Fruit fly (Drosophila melanogaster) whole organism, embryonic: ENCODE results near the gene Orp8.

Source experiments
- Ada2b ChIP-seq: fragments of 200-800 bp; sonication (Bioruptor generic); IDR thresholded peaks from 2 replicates; pipeline ENCODE4 v1.3.6; 2022; ENCODE audit warnings: missing biosample characterization, missing genetic modification characterization
- Aef1 ChIP-seq: fragments of 200-800 bp; sonication (Bioruptor generic); IDR thresholded peaks from 3 replicates; pipeline ENCODE4 v1.3.6; 2022; ENCODE audit warnings: missing biosample characterization, missing genetic modification characterization
- Atf3 ChIP-seq: fragments of 200-800 bp; sonication (Bioruptor generic); optimal IDR thresholded peaks from 3 replicates; lab custom pipeline; 2016; ENCODE audit warnings: missing biosample characterization, missing genetic modification characterization
- C15 ChIP-seq: fragments of 200-800 bp; sonication (Bioruptor generic); IDR thresholded peaks from 3 replicates; pipeline ENCODE4 v1.3.6; 2022; ENCODE audit warnings: missing biosample characterization, missing genetic modification characterization
- CG10274 ChIP-seq: fragments of 200-800 bp; sonication (Bioruptor generic); optimal IDR thresholded peaks from 3 replicates; lab custom pipeline; 2017; ENCODE audit warnings: missing biosample characterization, mild to moderate bottlenecking, missing genetic modification characterization
- CG11456 ChIP-seq: fragments of 200-800 bp; sonication (Bioruptor generic); IDR thresholded peaks from 3 replicates; pipeline ENCODE4 v1.3.6; 2022; ENCODE audit warnings: missing biosample characterization, missing genetic modification characterization
- CG12104 ChIP-seq: fragments of 200-800 bp; sonication (Bioruptor generic); optimal IDR thresholded peaks from 3 replicates; lab custom pipeline; 2016; ENCODE audit warnings: missing biosample characterization, missing genetic modification characterization
- CG12659 ChIP-seq: fragments of 200-800 bp; sonication (Bioruptor generic); optimal IDR thresholded peaks from 3 replicates; lab custom pipeline; 2017; ENCODE audit warnings: mild to moderate bottlenecking, missing biosample characterization, missing genetic modification reagents, missing genetic modification characterization
- CG13775 ChIP-seq: fragments of 200-800 bp; sonication (Bioruptor generic); optimal IDR thresholded peaks from 3 replicates; lab custom pipeline; 2017; ENCODE audit warnings: missing biosample characterization, mild to moderate bottlenecking, missing genetic modification characterization
- CG1602 ChIP-seq: fragments of 200-800 bp; sonication (Bioruptor generic); optimal IDR thresholded peaks from 3 replicates; lab custom pipeline; 2016; ENCODE audit warnings: missing biosample characterization, missing genetic modification characterization
- CG17328 ChIP-seq: fragments of 200-800 bp; sonication (Bioruptor generic); IDR thresholded peaks from 2 replicates; pipeline ENCODE4 v1.3.6; 2022; ENCODE audit warnings: missing biosample characterization, missing genetic modification characterization
- CG17361 ChIP-seq: fragments of 200-800 bp; sonication (Bioruptor generic); IDR thresholded peaks from 3 replicates; pipeline ENCODE4 v1.3.6; 2022; ENCODE audit warnings: missing biosample characterization, missing genetic modification characterization
- CG17612 ChIP-seq: fragments of 200-800 bp; sonication (Bioruptor generic); IDR thresholded peaks from 2 replicates; pipeline ENCODE4 v1.3.6; 2022; ENCODE audit warnings: missing biosample characterization, missing genetic modification characterization
- CG32532 ChIP-seq: fragments of 200-800 bp; sonication (Bioruptor generic); IDR thresholded peaks from 2 replicates; pipeline ENCODE4 v1.3.6; 2022; ENCODE audit warnings: missing biosample characterization, missing genetic modification characterization
- CG3838 ChIP-seq: fragments of 200-800 bp; sonication (Bioruptor generic); optimal IDR thresholded peaks from 3 replicates; lab custom pipeline; 2016; ENCODE audit warnings: missing biosample characterization, missing genetic modification characterization
- CG4617 ChIP-seq: fragments of 200-800 bp; sonication (Bioruptor generic); optimal IDR thresholded peaks from 3 replicates; lab custom pipeline; 2016; ENCODE audit warnings: missing biosample characterization, missing genetic modification characterization, borderline replicate concordance
- CG4820 ChIP-seq: fragments of 200-800 bp; sonication (Bioruptor generic); optimal IDR thresholded peaks from 3 replicates; lab custom pipeline; 2016; ENCODE audit warnings: missing biosample characterization, missing genetic modification characterization
- CG6813 ChIP-seq: fragments of 200-800 bp; sonication (Bioruptor generic); optimal IDR thresholded peaks from 2 replicates; lab custom pipeline; 2017; ENCODE audit warnings: missing biosample characterization, missing genetic modification characterization, mild to moderate bottlenecking, moderate library complexity, missing genetic modification reagents
- CG7745 ChIP-seq: fragments of 200-800 bp; sonication (Bioruptor generic); optimal IDR thresholded peaks from 2 replicates; lab custom pipeline; 2018; ENCODE audit warnings: missing biosample characterization, mild to moderate bottlenecking, missing genetic modification characterization, moderate library complexity
- CG7987 ChIP-seq: fragments of 200-800 bp; sonication (Bioruptor generic); optimal IDR thresholded peaks from 2 replicates; lab custom pipeline; 2018; ENCODE audit warnings: missing biosample characterization, mild to moderate bottlenecking, missing genetic modification characterization, moderate library complexity
- CG9932 ChIP-seq: fragments of 200-800 bp; sonication (Bioruptor generic); IDR thresholded peaks from 2 replicates; pipeline ENCODE4 v1.3.6; 2022; ENCODE audit warnings: missing biosample characterization, missing genetic modification characterization
- D ChIP-seq, 2 experiments: fragments of 200-800 bp in 1 of 2; fragments of >200 bp in 1 of 2; sonication (Bioruptor generic) in 1 of 2; optimal IDR thresholded peaks; 2 replicates in 1 of 2; 3 replicates in 1 of 2; lab custom pipeline; 2017; ENCODE audit warnings: mild to moderate bottlenecking in 1 of 2, missing biosample characterization in 1 of 2, missing genetic modification characterization in 1 of 2, missing genetic modification reagents in 1 of 2
- D19B ChIP-seq: fragments of 200-800 bp; sonication (Bioruptor generic); optimal IDR thresholded peaks from 2 replicates; lab custom pipeline; 2017; ENCODE audit warnings: missing biosample characterization, mild to moderate bottlenecking, missing genetic modification characterization
- Dbx ChIP-seq: fragments of 200-800 bp; sonication (Bioruptor generic); IDR thresholded peaks from 3 replicates; pipeline ENCODE4 v1.3.6; 2022; ENCODE audit warnings: missing biosample characterization, missing genetic modification characterization
- Dek ChIP-seq: fragments of 200-800 bp; sonication (Bioruptor generic); optimal IDR thresholded peaks from 3 replicates; lab custom pipeline; 2019; ENCODE audit warnings: missing biosample characterization, mild to moderate bottlenecking, missing genetic modification characterization, moderate library complexity
- Dref ChIP-seq: fragments of 200-800 bp; sonication (Bioruptor generic); IDR thresholded peaks from 2 replicates; pipeline ENCODE4 v1.3.6; 2022; ENCODE audit warnings: missing biosample characterization, missing genetic modification characterization
- Ets65A ChIP-seq: fragments of 200-800 bp; sonication (Bioruptor generic); peaks from one replicate; lab custom pipeline; 2016; ENCODE audit warnings: missing biosample characterization, missing genetic modification characterization
- Hey ChIP-seq: fragments of 200-800 bp; sonication (Bioruptor generic); optimal IDR thresholded peaks from 3 replicates; lab custom pipeline; 2018; ENCODE audit warnings: missing biosample characterization, mild to moderate bottlenecking, missing genetic modification characterization
- Lim3 ChIP-seq: fragments of 200-800 bp; sonication (Bioruptor generic); IDR thresholded peaks from 2 replicates; pipeline ENCODE4 v1.3.6; 2022; ENCODE audit warnings: missing biosample characterization, missing genetic modification characterization
- MTF-1 ChIP-seq: fragments of 200-800 bp; sonication (Bioruptor generic); optimal IDR thresholded peaks from 2 replicates; lab custom pipeline; 2018; ENCODE audit warnings: missing biosample characterization, mild to moderate bottlenecking, missing genetic modification characterization, borderline replicate concordance
- Mrtf ChIP-seq: fragments of 200-800 bp; sonication (Bioruptor generic); IDR thresholded peaks from 3 replicates; pipeline ENCODE4 v1.3.6; 2022; ENCODE audit warnings: missing biosample characterization, missing genetic modification characterization
- Oaz ChIP-seq: fragments of 200-800 bp; sonication (Bioruptor generic); IDR thresholded peaks from 2 replicates; pipeline ENCODE4 v1.3.6; 2022; ENCODE audit warnings: missing biosample characterization, missing genetic modification characterization
- Ptx1 ChIP-seq: fragments of 200-800 bp; sonication (Bioruptor generic); IDR thresholded peaks from 2 replicates; pipeline ENCODE4 v1.3.6; 2022; ENCODE audit warnings: missing biosample characterization, missing genetic modification characterization
- Sry-δ ChIP-seq: fragments of 200-800 bp; sonication (Bioruptor generic); optimal IDR thresholded peaks from 2 replicates; lab custom pipeline; 2016; ENCODE audit warnings: missing biosample characterization, missing genetic modification characterization
- Xrp1 ChIP-seq: fragments of 200-800 bp; sonication (Bioruptor generic); IDR thresholded peaks from 2 replicates; pipeline ENCODE4 v1.3.6; 2022; ENCODE audit warnings: missing biosample characterization, missing genetic modification characterization
- ap ChIP-seq: fragments of 200-800 bp; sonication (Bioruptor generic); IDR thresholded peaks from 2 replicates; pipeline ENCODE4 v1.3.6; 2022; ENCODE audit warnings: missing biosample characterization, missing genetic modification characterization
- dan ChIP-seq: fragments of 200-800 bp; sonication (Bioruptor generic); IDR thresholded peaks from 2 replicates; pipeline ENCODE4 v1.3.6; 2022; ENCODE audit warnings: missing biosample characterization, missing genetic modification characterization
- h ChIP-seq: fragments of >200 bp; optimal IDR thresholded peaks from 2 replicates; lab custom pipeline; 2017
- lab ChIP-seq: fragments of 200-800 bp; sonication (Bioruptor generic); optimal IDR thresholded peaks from 3 replicates; lab custom pipeline; 2017; ENCODE audit warnings: missing biosample characterization, missing genetic modification characterization, mild to moderate bottlenecking, moderate library complexity, missing genetic modification reagents
- lov ChIP-seq, 2 experiments: fragments of 200-800 bp in 1 of 2; fragments of >200 bp in 1 of 2; sonication (Bioruptor generic) in 1 of 2; IDR thresholded peaks in 1 of 2; optimal IDR thresholded peaks in 1 of 2; 2 replicates in 1 of 2; 3 replicates in 1 of 2; pipeline versions ENCODE4 v1.3.6 to Lab custom; 2017 to 2022; ENCODE audit warnings: missing biosample characterization in 1 of 2, missing genetic modification characterization in 1 of 2
- nmo ChIP-seq: fragments of 200-800 bp; sonication (Bioruptor generic); optimal IDR thresholded peaks from 2 replicates; lab custom pipeline; 2018; ENCODE audit warnings: missing biosample characterization, mild to moderate bottlenecking, missing genetic modification characterization, moderate library complexity
- odd ChIP-seq: fragments of 200-800 bp; sonication (Bioruptor generic); optimal IDR thresholded peaks from 2 replicates; lab custom pipeline; 2017; ENCODE audit warnings: missing biosample characterization, mild to moderate bottlenecking, missing genetic modification characterization
- pum ChIP-seq: fragments of 200-800 bp; sonication (Bioruptor generic); optimal IDR thresholded peaks from 2 replicates; lab custom pipeline; 2016; ENCODE audit warnings: missing biosample characterization, missing genetic modification characterization
- sim ChIP-seq: fragments of 200-800 bp; sonication (Bioruptor generic); IDR thresholded peaks from 2 replicates; pipeline ENCODE4 v1.3.6; 2022; ENCODE audit warnings: missing biosample characterization, missing genetic modification characterization
- slou ChIP-seq: fragments of 200-800 bp; sonication (Bioruptor generic); optimal IDR thresholded peaks from 3 replicates; lab custom pipeline; 2016; ENCODE audit warnings: missing biosample characterization, missing genetic modification characterization
- tna ChIP-seq: fragments of 200-800 bp; sonication (Bioruptor generic); IDR thresholded peaks from 2 replicates; pipeline ENCODE4 v1.3.6; 2022; ENCODE audit warnings: missing biosample characterization, missing genetic modification characterization; ENCODE audit not compliant: partially characterized antibody
- tup ChIP-seq: fragments of 200-800 bp; sonication (Bioruptor generic); optimal IDR thresholded peaks from 2 replicates; lab custom pipeline; 2016; ENCODE audit warnings: missing biosample characterization, mild to moderate bottlenecking, missing genetic modification characterization, moderate library complexity
- unc-4 ChIP-seq: fragments of 200-800 bp; sonication (Bioruptor generic); IDR thresholded peaks from 2 replicates; pipeline ENCODE4 v1.3.6; 2022; ENCODE audit warnings: missing biosample characterization, missing genetic modification characterization; ENCODE audit not compliant: partially characterized antibody
- wdn ChIP-seq: fragments of 200-800 bp; sonication (Bioruptor generic); IDR thresholded peaks from 2 replicates; pipeline ENCODE4 v1.3.6; 2022; ENCODE audit warnings: missing biosample characterization, missing genetic modification characterization

Gene Orp8

dm6 chr3R:20261225-20261968 is 47.7 kb upstream of the Orp8 start (continued):
- no peak for TF ChIP-seq tup (GFP tag; lab: Kevin White, UChicago)
- peak; percentile 23 for TF ChIP-seq Atf3 (GFP tag; lab: Kevin White, UChicago)
- TF ChIP-seq nmo (GFP tag; lab: Kevin White, UChicago), result peak; percentile 86
- TF ChIP-seq CG17361 (GFP tag; lab: Robert Waterston, UW), result peak; percentile 79
- TF ChIP-seq CG12104 (GFP tag; lab: Kevin White, UChicago), result peak; percentile 58
- peak; percentile 75 for TF ChIP-seq CG17328 (GFP tag; lab: Robert Waterston, UW)
- no peak for TF ChIP-seq Dref
- TF ChIP-seq slou (GFP tag; lab: Kevin White, UChicago), result peak; percentile 4
- peak; percentile 28 for TF ChIP-seq CG3838 (GFP tag; lab: Kevin White, UChicago)
- peak; percentile 28 for TF ChIP-seq pum
- TF ChIP-seq CG4820 (GFP tag; lab: Kevin White, UChicago), result peak; percentile 64
- no peak for TF ChIP-seq MTF-1 (GFP tag; lab: Kevin White, UChicago)
- TF ChIP-seq h, result no peak
- TF ChIP-seq CG12659 (GFP tag; lab: Kevin White, UChicago), result peak; percentile 89
- peak; percentile 64 for TF ChIP-seq CG1602 (GFP tag; lab: Kevin White, UChicago)
- peak; percentile 81 for TF ChIP-seq Mrtf (GFP tag; lab: Robert Waterston, UW)
- TF ChIP-seq D (optimal IDR thresholded peaks at IDR 0.05; lab: Kevin White, UChicago), result no peak
- TF ChIP-seq D (GFP tag; optimal IDR thresholded peaks at IDR 0.05; lab: Kevin White, UChicago), result peak; percentile 63
- TF ChIP-seq Xrp1 (GFP tag; lab: Robert Waterston, UW), result peak; percentile 83
- TF ChIP-seq CG13775 (GFP tag; lab: Kevin White, UChicago), result peak; percentile 77
- TF ChIP-seq CG7745 (tag; lab: Kevin White, UChicago), result no peak
- peak; percentile 92 for TF ChIP-seq Dbx (GFP tag; lab: Robert Waterston, UW)
- TF ChIP-seq CG11456 (GFP tag; lab: Robert Waterston, UW), result peak; percentile 82
- TF ChIP-seq unc-4, result no peak
- TF ChIP-seq wdn (GFP tag; lab: Robert Waterston, UW), result peak; percentile 79
- peak; percentile 89 for TF ChIP-seq Ptx1 (GFP tag; lab: Robert Waterston, UW)
- peak; percentile 61; the same call in 1 of the 3 replicates for TF ChIP-seq C15 (GFP tag; lab: Robert Waterston, UW)
- peak; percentile 57 for TF ChIP-seq odd (GFP tag; lab: Kevin White, UChicago)
- TF ChIP-seq ap (GFP tag; lab: Robert Waterston, UW), result peak; percentile 77
- TF ChIP-seq CG6813 (GFP tag; lab: Kevin White, UChicago), result peak; percentile 87
- peak; percentile 79 for TF ChIP-seq Aef1 (GFP tag; lab: Robert Waterston, UW)
- TF ChIP-seq Ada2b (GFP tag; lab: Robert Waterston, UW), result peak; percentile 85
- TF ChIP-seq Sry-δ (GFP tag; lab: Kevin White, UChicago), result peak; percentile 28
- peak; percentile 60; the same call in 1 of the 2 replicates for TF ChIP-seq sim (GFP tag; lab: Robert Waterston, UW)
- TF ChIP-seq CG10274 (GFP tag; lab: Kevin White, UChicago), result peak; percentile 78
- TF ChIP-seq tna, result no peak
- TF ChIP-seq lab (GFP tag; lab: Kevin White, UChicago), result peak; percentile 97
- TF ChIP-seq Dek (tag; lab: Kevin White, UChicago), result peak; percentile 92
- TF ChIP-seq CG7987 (GFP tag; lab: Kevin White, UChicago), result peak; percentile 48
- TF ChIP-seq D19B, result peak; percentile 79
- peak; percentile 19 for TF ChIP-seq CG4617 (GFP tag; lab: Kevin White, UChicago)
- TF ChIP-seq Ets65A (GFP tag; lab: Kevin White, UChicago), result peak; percentile 93
- TF ChIP-seq CG9932 (GFP tag; lab: Robert Waterston, UW), result peak; percentile 88
- no peak for TF ChIP-seq Hey (tag; lab: Kevin White, UChicago)
- no peak for TF ChIP-seq lov (optimal IDR thresholded peaks at IDR 0.05; lab: Kevin White, UChicago)
- no peak for TF ChIP-seq lov (GFP tag; IDR thresholded peaks at IDR 0.05; lab: Robert Waterston, UW)
- no peak for TF ChIP-seq Lim3 (GFP tag; lab: Robert Waterston, UW)
- TF ChIP-seq Oaz (GFP tag; lab: Robert Waterston, UW), result peak; percentile 68
- no peak for TF ChIP-seq dan (GFP tag; lab: Robert Waterston, UW)
- 0 out of 2 replicates have a peak, but pooled peaks have one; percentile 42 for TF ChIP-seq CG17612 (GFP tag; lab: Robert Waterston, UW)
- peak; percentile 93 for TF ChIP-seq CG32532 (GFP tag; lab: Robert Waterston, UW)
